Worm (Caenorhabditis elegans) whole organism, L2 larva: ENCODE measurements around the gene T25F10.1.

Experiments used
- C34F6.9 ChIP-seq: fragments of 150-350 bp; optimal IDR thresholded peaks from 2 replicates; lab custom pipeline; 2014; ENCODE audit warnings: missing biosample characterization, missing genetic modification characterization
- R02D3.7 ChIP-seq: fragments of 150-350 bp; optimal IDR thresholded peaks from 2 replicates; lab custom pipeline; 2014; ENCODE audit warnings: missing biosample characterization, missing genetic modification characterization
- ZK546.5 ChIP-seq: sonication (generic microtip); optimal IDR thresholded peaks from 2 replicates; lab custom pipeline; 2017; ENCODE audit warnings: missing biosample characterization, missing genetic modification characterization
- alr-1 ChIP-seq: fragments of 150-350 bp; optimal IDR thresholded peaks from 2 replicates; lab custom pipeline; 2014; ENCODE audit warnings: missing biosample characterization, missing genetic modification characterization
- aly-2 ChIP-seq: fragments of 150-350 bp; optimal IDR thresholded peaks from 2 replicates; lab custom pipeline; 2014; ENCODE audit warnings: missing biosample characterization, missing genetic modification characterization
- ama-1 ChIP-seq: fragments of 150-350 bp; optimal IDR thresholded peaks from 2 replicates; lab custom pipeline; 2018; ENCODE audit warnings: inconsistent platforms
- blmp-1 ChIP-seq: sonication (generic microtip); optimal IDR thresholded peaks from 2 replicates; lab custom pipeline; 2017; ENCODE audit warnings: missing genetic modification characterization, mild to moderate bottlenecking, missing compliant biosample characterization, antibody characterized with exemption, moderate library complexity; ENCODE audit not compliant: insufficient read depth
- ceh-16 ChIP-seq: fragments of 150-350 bp; optimal IDR thresholded peaks from 2 replicates; lab custom pipeline; 2014; ENCODE audit warnings: missing biosample characterization, missing genetic modification characterization
- ceh-82 ChIP-seq: fragments of 150-350 bp; optimal IDR thresholded peaks from 2 replicates; lab custom pipeline; 2014; ENCODE audit warnings: missing biosample characterization, missing genetic modification characterization
- crh-2 ChIP-seq: sonication (generic microtip); optimal IDR thresholded peaks from 2 replicates; lab custom pipeline; 2017; ENCODE audit warnings: missing biosample characterization, missing genetic modification characterization
- dmd-4 ChIP-seq: sonication (generic microtip); optimal IDR thresholded peaks from 2 replicates; lab custom pipeline; 2017; ENCODE audit warnings: missing biosample characterization, missing genetic modification characterization
- egl-27 ChIP-seq: sonication (generic microtip); optimal IDR thresholded peaks from 3 replicates; lab custom pipeline; 2017; ENCODE audit warnings: missing biosample characterization, missing genetic modification reagents, missing genetic modification characterization
- fos-1 ChIP-seq: fragments of 150-350 bp; optimal IDR thresholded peaks from 2 replicates; lab custom pipeline; 2014; ENCODE audit warnings: missing biosample characterization, missing genetic modification characterization
- lin-11 ChIP-seq: fragments of 150-350 bp; sonication (generic microtip); optimal IDR thresholded peaks from 2 replicates; lab custom pipeline; 2014; ENCODE audit warnings: missing biosample characterization, missing genetic modification characterization, inconsistent platforms, mixed read lengths
- lin-13 ChIP-seq: fragments of 150-350 bp; optimal IDR thresholded peaks from 2 replicates; lab custom pipeline; 2014; ENCODE audit warnings: missing biosample characterization, missing genetic modification reagents, missing genetic modification characterization
- lin-39 ChIP-seq: fragments of 150-350 bp; optimal IDR thresholded peaks from 2 replicates; lab custom pipeline; 2014; ENCODE audit warnings: missing biosample characterization, missing genetic modification reagents, missing genetic modification characterization
- mab-5 ChIP-seq: fragments of 150-350 bp; optimal IDR thresholded peaks from 2 replicates; lab custom pipeline; 2014; ENCODE audit warnings: missing biosample characterization, missing genetic modification characterization
- mbf-1 ChIP-seq: sonication (generic microtip); optimal IDR thresholded peaks from 2 replicates; lab custom pipeline; 2017; ENCODE audit warnings: missing biosample characterization, missing genetic modification characterization
- mdl-1 ChIP-seq, 2 experiments: fragments of 150-350 bp in 1 of 2; sonication (generic microtip) in 1 of 2; optimal IDR thresholded peaks; 2 replicates each; lab custom pipeline; 2017; ENCODE audit warnings: missing biosample characterization in 2 of 2, missing genetic modification characterization in 2 of 2
- nhr-11 ChIP-seq: fragments of 150-350 bp; optimal IDR thresholded peaks from 2 replicates; lab custom pipeline; 2014; ENCODE audit warnings: missing biosample characterization, missing genetic modification characterization
- nhr-12 ChIP-seq: fragments of 150-350 bp; optimal IDR thresholded peaks from 2 replicates; lab custom pipeline; 2014; ENCODE audit warnings: missing biosample characterization, missing genetic modification characterization
- nhr-21 ChIP-seq: fragments of 150-350 bp; optimal IDR thresholded peaks from 2 replicates; lab custom pipeline; 2014; ENCODE audit warnings: missing biosample characterization, missing genetic modification characterization
- nhr-23 ChIP-seq: fragments of 150-350 bp; optimal IDR thresholded peaks from 2 replicates; lab custom pipeline; 2014; ENCODE audit warnings: missing biosample characterization, missing genetic modification reagents, missing genetic modification characterization
- nhr-237 ChIP-seq: fragments of 150-350 bp; optimal IDR thresholded peaks from 2 replicates; lab custom pipeline; 2014; ENCODE audit warnings: missing biosample characterization, missing genetic modification characterization
- nhr-25 ChIP-seq: fragments of 150-350 bp; sonication (generic microtip); optimal IDR thresholded peaks from 3 replicates; lab custom pipeline; 2014; ENCODE audit warnings: missing biosample characterization, missing genetic modification characterization
- nhr-6 ChIP-seq: fragments of 150-350 bp; optimal IDR thresholded peaks from 2 replicates; lab custom pipeline; 2014; ENCODE audit warnings: missing biosample characterization, missing genetic modification characterization
- nhr-77 ChIP-seq: fragments of 150-350 bp; optimal IDR thresholded peaks from 2 replicates; lab custom pipeline; 2014; ENCODE audit warnings: missing biosample characterization, missing genetic modification characterization
- sem-4 ChIP-seq: fragments of 150-350 bp; optimal IDR thresholded peaks from 2 replicates; lab custom pipeline; 2014; ENCODE audit warnings: missing biosample characterization, missing genetic modification reagents, missing genetic modification characterization
- skn-1 ChIP-seq: sonication (generic microtip); optimal IDR thresholded peaks from 2 replicates; lab custom pipeline; 2017; ENCODE audit warnings: missing biosample characterization, missing genetic modification characterization
- sma-3 ChIP-seq: sonication (generic microtip); optimal IDR thresholded peaks from 2 replicates; lab custom pipeline; 2016; ENCODE audit warnings: missing genetic modification reagents, missing genetic modification characterization, missing compliant biosample characterization
- sma-9 ChIP-seq, 2 experiments: fragments of 150-350 bp in 1 of 2; sonication (generic microtip) in 1 of 2; optimal IDR thresholded peaks; 2 replicates each; lab custom pipeline; 2014 to 2016; ENCODE audit warnings: missing genetic modification characterization in 2 of 2, mild to moderate bottlenecking in 1 of 2, missing biosample characterization in 1 of 2, missing compliant biosample characterization in 1 of 2, missing genetic modification reagents in 1 of 2, moderate library complexity in 1 of 2
- snpc-4 ChIP-seq: fragments of 150-350 bp; optimal IDR thresholded peaks from 2 replicates; lab custom pipeline; 2014; ENCODE audit warnings: missing biosample characterization, missing genetic modification characterization
- unc-39 ChIP-seq: fragments of 150-350 bp; optimal IDR thresholded peaks from 2 replicates; lab custom pipeline; 2014; ENCODE audit warnings: missing biosample characterization, missing genetic modification characterization
- unc-55 ChIP-seq: fragments of 150-350 bp; sonication (generic microtip); optimal IDR thresholded peaks from 3 replicates; lab custom pipeline; 2014; ENCODE audit warnings: missing biosample characterization, missing genetic modification reagents, missing genetic modification characterization
- unc-62 ChIP-seq: fragments of 150-350 bp; optimal IDR thresholded peaks from 2 replicates; lab custom pipeline; 2014; ENCODE audit warnings: missing biosample characterization, missing genetic modification reagents, missing genetic modification characterization
- ztf-1 ChIP-seq: fragments of 200-800 bp; sonication (Bioruptor generic); conservative IDR thresholded peaks from 2 replicates; pipeline ENCODE4 v1.3.6; 2022; ENCODE audit warnings: missing genetic modification characterization, missing compliant biosample characterization
- ztf-4 ChIP-seq: fragments of 150-350 bp; optimal IDR thresholded peaks from 2 replicates; lab custom pipeline; 2014; ENCODE audit warnings: missing biosample characterization, missing genetic modification characterization

The T25F10.1 gene

ce11 chrV:6799564-6799963 lies 31.3 kb downstream of the T25F10.1 start, which contains the start of gene dmsr-9:
Gene dmsr-9, minus strand, starts transcription at chrV:6799664.
- TF ChIP-seq sem-4 (tag; lab: Kevin White, UChicago): no peak
- no peak for TF ChIP-seq dmd-4 (tag; lab: Kevin White, UChicago)
- no peak for TF ChIP-seq alr-1 (tag; lab: Kevin White, UChicago)
- TF ChIP-seq ceh-16: no peak
- TF ChIP-seq ZK546.5 (tag; lab: Kevin White, UChicago): no peak
- TF ChIP-seq lin-39 (tag; lab: Kevin White, UChicago): no peak
- no peak for TF ChIP-seq C34F6.9 (tag; lab: Kevin White, UChicago)
- TF ChIP-seq crh-2 (tag; lab: Kevin White, UChicago): no peak
- no peak for TF ChIP-seq unc-62 (GFP tag; lab: Kevin White, UChicago)
- TF ChIP-seq lin-11 (tag; lab: Kevin White, UChicago): no peak
- TF ChIP-seq ztf-1 (GFP tag; lab: Robert Waterston, UW): no peak
- no peak for TF ChIP-seq mbf-1 (tag; lab: Kevin White, UChicago)
- no peak for TF ChIP-seq ceh-82 (tag; lab: Kevin White, UChicago)
- no peak for TF ChIP-seq unc-39
- no peak for TF ChIP-seq unc-55 (GFP tag; lab: Kevin White, UChicago)
- no peak for TF ChIP-seq ztf-4 (tag; lab: Kevin White, UChicago)
- no peak for TF ChIP-seq sma-9 (GFP tag; optimal IDR thresholded peaks at IDR 0.05; lab: Kevin White, UChicago)
- no peak for TF ChIP-seq sma-9 (tag; optimal IDR thresholded peaks at IDR 0.05; lab: Kevin White, UChicago)
- TF ChIP-seq R02D3.7: no peak
- TF ChIP-seq aly-2 (tag; lab: Kevin White, UChicago): no peak
- no peak for TF ChIP-seq nhr-12 (tag; lab: Kevin White, UChicago)

DNA sequence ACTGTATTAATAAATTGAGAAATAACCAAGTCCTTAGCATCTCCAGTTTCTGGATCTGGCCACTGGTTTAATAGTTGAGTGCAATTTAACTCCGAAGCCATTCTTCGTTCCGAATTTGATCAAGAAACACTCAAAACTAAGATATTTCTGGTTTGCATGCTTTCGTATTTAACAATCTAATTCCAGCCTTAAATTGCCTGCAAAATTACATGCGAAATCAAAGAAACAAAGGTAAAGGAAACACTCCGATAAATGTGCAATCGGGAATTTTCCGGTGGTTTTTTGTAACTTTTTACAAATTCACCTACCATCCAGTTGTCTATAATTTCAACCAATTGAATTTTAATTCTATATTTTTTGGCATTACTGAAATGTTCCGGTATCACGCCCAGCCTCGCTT lies 33.5 kb downstream of the T25F10.1 start, which contains the start of gene dmsr-10:
Gene dmsr-10 (minus strand): TSS at position 101 of the 400 bp plus-strand sequence.
- no peak for TF ChIP-seq mab-5 (tag; lab: Kevin White, UChicago)
- TF ChIP-seq nhr-23 (tag; lab: Kevin White, UChicago): no peak
- TF ChIP-seq nhr-25 (tag; lab: Kevin White, UChicago): no peak
- TF ChIP-seq alr-1 (tag; lab: Kevin White, UChicago): no peak
- TF ChIP-seq sma-3 (GFP tag; lab: Kevin White, UChicago): no peak
- TF ChIP-seq lin-39 (tag; lab: Kevin White, UChicago): no peak
- no peak for TF ChIP-seq egl-27 (tag; lab: Kevin White, UChicago)

DNA sequence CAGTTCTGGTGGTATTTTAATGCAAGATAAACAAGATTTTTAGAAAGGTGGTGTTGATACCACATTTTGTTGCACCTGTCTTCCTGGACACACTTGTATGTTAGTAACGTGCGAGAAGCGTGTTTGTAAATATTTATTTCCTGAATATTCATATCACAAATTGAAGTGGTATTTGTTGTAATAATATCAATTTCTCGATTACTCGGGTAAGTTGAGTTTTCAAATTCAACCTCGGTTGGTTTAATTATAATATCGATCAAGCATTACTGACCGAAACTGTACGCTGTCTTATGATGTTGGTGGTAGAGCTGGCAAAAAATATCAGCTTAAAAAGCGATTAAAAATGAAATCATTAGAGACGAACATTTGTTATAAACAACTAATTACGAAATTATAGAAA lies 35.7 kb downstream of the T25F10.1 start, which contains the start of gene dmsr-11:
Gene dmsr-11 (minus strand): TSS at position 101 of the 400 bp plus-strand sequence.
- no peak for TF ChIP-seq nhr-237 (tag; lab: Kevin White, UChicago)
- no peak for TF ChIP-seq ceh-82 (tag; lab: Kevin White, UChicago)
- no peak for TF ChIP-seq crh-2 (tag; lab: Kevin White, UChicago)
- TF ChIP-seq unc-39: no peak
- no peak for TF ChIP-seq skn-1
- TF ChIP-seq nhr-12 (tag; lab: Kevin White, UChicago): no peak
- TF ChIP-seq ztf-1 (GFP tag; lab: Robert Waterston, UW): no peak
- TF ChIP-seq lin-13 (GFP tag; lab: Kevin White, UChicago): no peak
- TF ChIP-seq dmd-4 (tag; lab: Kevin White, UChicago): no peak
- no peak for TF ChIP-seq nhr-6
- no peak for TF ChIP-seq sma-9 (GFP tag; optimal IDR thresholded peaks at IDR 0.05; lab: Kevin White, UChicago)
- no peak for TF ChIP-seq sma-9 (tag; optimal IDR thresholded peaks at IDR 0.05; lab: Kevin White, UChicago)
- TF ChIP-seq ZK546.5 (tag; lab: Kevin White, UChicago): no peak
- no peak for TF ChIP-seq sem-4 (tag; lab: Kevin White, UChicago)
- no peak for TF ChIP-seq alr-1 (tag; lab: Kevin White, UChicago)
- TF ChIP-seq R02D3.7: no peak
- TF ChIP-seq nhr-11 (tag; lab: Kevin White, UChicago): no peak
- TF ChIP-seq blmp-1: no peak
- TF ChIP-seq fos-1 (tag; lab: Kevin White, UChicago): no peak

DNA sequence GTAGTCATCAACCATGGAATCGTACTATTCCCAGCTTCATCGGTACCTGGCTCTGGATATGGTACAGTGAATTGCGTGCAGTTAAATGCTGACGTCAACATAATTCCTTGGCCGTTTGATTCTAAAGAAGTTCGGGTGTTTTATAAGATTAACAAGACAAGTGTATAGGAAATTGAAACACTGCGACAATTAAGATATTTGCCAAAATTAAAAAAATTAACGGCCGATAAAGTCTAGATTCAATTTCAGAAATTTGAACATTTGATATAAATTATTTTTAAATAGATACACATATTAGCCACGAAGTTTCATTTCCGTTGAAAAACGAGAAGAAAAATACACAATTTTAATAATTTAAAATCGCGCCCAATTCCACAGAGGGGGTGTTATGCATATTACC lies 38.0 kb downstream of the T25F10.1 start, which contains the start of gene dmsr-12:
Gene dmsr-12 (minus strand): TSS at position 101 of the 400 bp plus-strand sequence.
- TF ChIP-seq ZK546.5 (tag; lab: Kevin White, UChicago) (no peak), unc-55 (GFP tag; lab: Kevin White, UChicago) (no peak), ceh-16 (no peak), crh-2 (tag; lab: Kevin White, UChicago) (no peak), nhr-21 (no peak), nhr-12 (tag; lab: Kevin White, UChicago) (no peak), ceh-82 (tag; lab: Kevin White, UChicago) (no peak), fos-1 (tag; lab: Kevin White, UChicago) (no peak), alr-1 (tag; lab: Kevin White, UChicago) (no peak), skn-1 (no peak), mdl-1 (tag; optimal IDR thresholded peaks at IDR 0.05; lab: Kevin White, UChicago) (no peak), aly-2 (tag; lab: Kevin White, UChicago) (no peak), ama-1 (no peak), blmp-1 (no peak), nhr-77 (tag; lab: Kevin White, UChicago) (no peak), snpc-4 (tag; lab: Kevin White, UChicago) (no peak), sma-3 (GFP tag; lab: Kevin White, UChicago) (no peak), mab-5 (tag; lab: Kevin White, UChicago) (no peak)
